Worm (Caenorhabditis elegans) whole organism, L1 larva: ENCODE results near the gene unc-4.

Experiments
- F16B12.6 ChIP-seq: fragments of 150-350 bp; optimal IDR thresholded peaks from 2 replicates; lab custom pipeline; 2014; ENCODE audit warnings: missing biosample characterization, missing genetic modification characterization
- Y116A8C.19 ChIP-seq: sonication (generic microtip); optimal IDR thresholded peaks from 2 replicates; lab custom pipeline; 2016; ENCODE audit warnings: missing compliant biosample characterization, missing genetic modification characterization, borderline replicate concordance
- aly-2 ChIP-seq: fragments of 150-350 bp; optimal IDR thresholded peaks from 2 replicates; lab custom pipeline; 2014; ENCODE audit warnings: missing biosample characterization, missing genetic modification characterization
- ama-1 ChIP-seq: fragments of 150-350 bp; optimal IDR thresholded peaks from 2 replicates; lab custom pipeline; 2014
- ceh-63 ChIP-seq: fragments of 200-800 bp; sonication (Bioruptor generic); optimal IDR thresholded peaks from 2 replicates; lab custom pipeline; 2018; ENCODE audit warnings: mild to moderate bottlenecking, missing genetic modification characterization, missing compliant biosample characterization
- ceh-8 ChIP-seq: fragments of 200-800 bp; sonication (Bioruptor generic); optimal IDR thresholded peaks from 2 replicates; lab custom pipeline; 2018; ENCODE audit warnings: mild to moderate bottlenecking, missing genetic modification characterization, moderate library complexity, missing compliant biosample characterization
- ces-1 ChIP-seq: fragments of 150-350 bp; optimal IDR thresholded peaks from 2 replicates; lab custom pipeline; 2014; ENCODE audit warnings: missing biosample characterization, missing genetic modification reagents, missing genetic modification characterization
- efl-1 ChIP-seq, 4 experiments: fragments of 150-350 bp; optimal IDR thresholded peaks in 3 of 4; peaks in 1 of 4; 1 replicate in 1 of 4; 2 replicates in 3 of 4; lab custom pipeline; 2014; ENCODE audit warnings: missing biosample characterization in 2 of 4, missing genetic modification characterization in 2 of 4, missing genetic modification reagents in 2 of 4
- egl-13 ChIP-seq: sonication (generic microtip); optimal IDR thresholded peaks from 2 replicates; lab custom pipeline; 2016; ENCODE audit warnings: missing genotype, missing genetic modification reagents, missing genetic modification characterization, missing compliant biosample characterization
- egl-27 ChIP-seq, 2 experiments: fragments of 150-350 bp in 1 of 2; sonication (generic microtip); optimal IDR thresholded peaks; 3 replicates each; lab custom pipeline; 2017 to 2018; ENCODE audit warnings: missing biosample characterization in 2 of 2, missing genetic modification characterization in 2 of 2, missing genetic modification reagents in 2 of 2
- elt-2 ChIP-seq: sonication (generic microtip); optimal IDR thresholded peaks from 2 replicates; lab custom pipeline; 2016; ENCODE audit warnings: missing genetic modification characterization, mild to moderate bottlenecking, inconsistent platforms, missing compliant biosample characterization, missing genetic modification reagents
- ets-5 ChIP-seq: fragments of 200-800 bp; sonication (Bioruptor generic); IDR thresholded peaks from 2 replicates; pipeline ENCODE4 v1.3.6; 2022; ENCODE audit warnings: missing genetic modification characterization, missing compliant biosample characterization
- fkh-4 ChIP-seq: sonication (generic microtip); optimal IDR thresholded peaks from 2 replicates; lab custom pipeline; 2016; ENCODE audit warnings: missing compliant biosample characterization, missing genetic modification characterization, borderline replicate concordance
- fos-1 ChIP-seq: fragments of 150-350 bp; optimal IDR thresholded peaks from 2 replicates; lab custom pipeline; 2014; ENCODE audit warnings: missing biosample characterization, missing genetic modification characterization
- hlh-4 ChIP-seq: sonication (generic microtip); optimal IDR thresholded peaks from 2 replicates; lab custom pipeline; 2016; ENCODE audit warnings: mild to moderate bottlenecking, missing genetic modification characterization, missing compliant biosample characterization
- lin-13 ChIP-seq: fragments of 150-350 bp; optimal IDR thresholded peaks from 2 replicates; lab custom pipeline; 2014; ENCODE audit warnings: missing biosample characterization, missing genetic modification reagents, missing genetic modification characterization
- lin-35 ChIP-seq, 2 experiments: fragments of 150-350 bp; optimal IDR thresholded peaks; 2 replicates each; lab custom pipeline; 2014; ENCODE audit warnings: missing biosample characterization in 2 of 2, missing genetic modification characterization in 2 of 2, missing genetic modification reagents in 2 of 2
- lir-3 ChIP-seq: sonication (generic microtip); optimal IDR thresholded peaks from 2 replicates; lab custom pipeline; 2016; ENCODE audit warnings: mild to moderate bottlenecking, missing genetic modification characterization, moderate library complexity, missing compliant biosample characterization; ENCODE audit not compliant: poor library complexity
- lsy-2 ChIP-seq, 2 experiments: fragments of 150-350 bp; optimal IDR thresholded peaks; 2 replicates each; lab custom pipeline; 2014; ENCODE audit warnings: missing biosample characterization in 2 of 2, missing genetic modification characterization in 2 of 2
- mdl-1 ChIP-seq, 2 experiments: fragments of 150-350 bp; optimal IDR thresholded peaks; 2 replicates each; lab custom pipeline; 2014 to 2017; ENCODE audit warnings: missing biosample characterization in 2 of 2, missing genetic modification characterization in 2 of 2, inconsistent platforms in 1 of 2
- mef-2 ChIP-seq: fragments of 150-350 bp; optimal IDR thresholded peaks from 2 replicates; lab custom pipeline; 2014; ENCODE audit warnings: missing biosample characterization, missing genetic modification characterization
- nhr-19 ChIP-seq: fragments of 200-800 bp; sonication (Bioruptor generic); conservative IDR thresholded peaks from 2 replicates; pipeline ENCODE4 v1.3.6; 2022; ENCODE audit warnings: missing genetic modification characterization, missing compliant biosample characterization
- nhr-28 ChIP-seq: fragments of 150-350 bp; optimal IDR thresholded peaks from 2 replicates; lab custom pipeline; 2014; ENCODE audit warnings: missing biosample characterization, missing genetic modification characterization
- nhr-47 ChIP-seq: sonication (generic microtip); optimal IDR thresholded peaks from 2 replicates; lab custom pipeline; 2016; ENCODE audit warnings: mild to moderate bottlenecking, missing genetic modification characterization, moderate library complexity, missing compliant biosample characterization
- nhr-71 ChIP-seq: sonication (generic microtip); optimal IDR thresholded peaks from 2 replicates; lab custom pipeline; 2016; ENCODE audit warnings: mild to moderate bottlenecking, missing genetic modification characterization, moderate library complexity, missing compliant biosample characterization
- nhr-77 ChIP-seq: fragments of 150-350 bp; optimal IDR thresholded peaks from 2 replicates; lab custom pipeline; 2014; ENCODE audit warnings: missing biosample characterization, missing genetic modification characterization
- nhr-85 ChIP-seq: sonication (generic microtip); peaks from one replicate; lab custom pipeline; 2016; ENCODE audit warnings: missing genetic modification characterization, inconsistent platforms, missing compliant biosample characterization
- pqm-1 ChIP-seq: sonication (generic microtip); optimal IDR thresholded peaks from 3 replicates; lab custom pipeline; 2017; ENCODE audit warnings: missing biosample characterization, missing genetic modification characterization
- rnt-1 ChIP-seq: sonication (generic microtip); optimal IDR thresholded peaks from 2 replicates; lab custom pipeline; 2016; ENCODE audit warnings: mild to moderate bottlenecking, missing genetic modification characterization, moderate library complexity, missing compliant biosample characterization
- snu-23 ChIP-seq: sonication (generic microtip); optimal IDR thresholded peaks from 2 replicates; lab custom pipeline; 2016; ENCODE audit warnings: missing genetic modification characterization, missing compliant biosample characterization
- sptf-1 ChIP-seq: fragments of 150-350 bp; optimal IDR thresholded peaks from 2 replicates; lab custom pipeline; 2014; ENCODE audit warnings: missing biosample characterization, missing genetic modification characterization
- tlp-1 ChIP-seq: fragments of 150-350 bp; optimal IDR thresholded peaks from 2 replicates; lab custom pipeline; 2014; ENCODE audit warnings: missing biosample characterization, missing genetic modification characterization
- unc-62 ChIP-seq: fragments of 150-350 bp; optimal IDR thresholded peaks from 2 replicates; lab custom pipeline; 2014; ENCODE audit warnings: missing biosample characterization, missing genetic modification reagents, missing genetic modification characterization
- unc-86 ChIP-seq: sonication (generic microtip); optimal IDR thresholded peaks from 2 replicates; lab custom pipeline; 2016; ENCODE audit warnings: missing genetic modification characterization, missing compliant biosample characterization
- zag-1 ChIP-seq: fragments of 150-350 bp; optimal IDR thresholded peaks from 2 replicates; lab custom pipeline; 2014; ENCODE audit warnings: missing biosample characterization, missing genetic modification characterization
- zip-4 ChIP-seq: fragments of 200-800 bp; sonication (Bioruptor generic); optimal IDR thresholded peaks from 2 replicates; lab custom pipeline; 2018; ENCODE audit warnings: mild to moderate bottlenecking, missing genetic modification characterization, moderate library complexity, missing compliant biosample characterization

The unc-4 gene

DNA sequence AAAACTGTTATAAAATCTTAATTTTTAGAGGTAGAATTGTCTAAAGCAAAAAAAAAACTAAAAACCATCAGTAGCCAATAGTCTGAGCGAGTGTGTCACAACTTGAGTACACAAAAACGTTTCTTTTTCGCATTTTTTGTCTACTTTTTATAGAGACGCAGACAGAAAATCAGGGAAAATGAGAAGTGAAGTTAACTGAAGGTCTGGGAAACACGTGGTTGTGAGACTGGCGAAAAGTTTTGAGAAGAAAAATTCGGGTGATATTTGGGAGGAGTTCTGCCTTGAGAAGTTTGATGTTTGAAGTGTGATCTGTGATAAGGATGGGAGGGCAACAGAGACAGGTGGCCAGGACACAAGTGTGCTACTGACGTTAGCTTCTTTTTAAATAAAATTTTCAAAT lies 37.4 kb upstream of the unc-4 start (continued):
- peak; percentile 75 for TF ChIP-seq nhr-47 (tag; lab: Kevin White, UChicago)
- TF ChIP-seq lin-35 (GFP tag; optimal IDR thresholded peaks at IDR 0.05; lab: Kevin White, UChicago), result peak; percentile 75 to 87
- TF ChIP-seq aly-2 (tag; lab: Kevin White, UChicago), result no peak
- no peak for TF ChIP-seq nhr-28
- TF ChIP-seq efl-1 (optimal IDR thresholded peaks at IDR 0.05; lab: Kevin White, UChicago), result peak; percentile 62 to 74
- TF ChIP-seq efl-1 (GFP tag; optimal IDR thresholded peaks at IDR 0.05 in 1 of 2; lab: Kevin White, UChicago), result peak; percentile 68 to 96
- no peak for TF ChIP-seq ceh-63 (GFP tag; lab: Kevin White, UChicago)
- TF ChIP-seq elt-2 (tag; lab: Kevin White, UChicago), result peak; percentile 54
- TF ChIP-seq egl-27 (tag; optimal IDR thresholded peaks at IDR 0.05; lab: Kevin White, UChicago), result peak; percentile 11 to 75
- TF ChIP-seq rnt-1, result peak; percentile 76
- TF ChIP-seq nhr-85 (tag; lab: Kevin White, UChicago), result peak; percentile 93
- TF ChIP-seq hlh-4 (tag; lab: Kevin White, UChicago), result no peak
- TF ChIP-seq mef-2 (tag; lab: Kevin White, UChicago), result no peak
- TF ChIP-seq lin-13, result peak; percentile 83
- no peak for TF ChIP-seq Y116A8C.19 (tag; lab: Kevin White, UChicago)
- peak; percentile 94 for TF ChIP-seq snu-23 (GFP tag; lab: Kevin White, UChicago)
- no peak for TF ChIP-seq fkh-4
- TF ChIP-seq mdl-1 (tag; optimal IDR thresholded peaks at IDR 0.05; lab: Kevin White, UChicago), result peak; percentile 37 to 98
- no peak for TF ChIP-seq ets-5 (GFP tag; lab: Robert Waterston, UW)
- peak; percentile 65 for TF ChIP-seq fos-1 (tag; lab: Kevin White, UChicago)
- no peak for TF ChIP-seq sptf-1
- TF ChIP-seq tlp-1 (tag; lab: Kevin White, UChicago), result no peak
- no peak for TF ChIP-seq zip-4
- TF ChIP-seq pqm-1, result no peak
- TF ChIP-seq zag-1 (tag; lab: Kevin White, UChicago), result no peak

DNA sequence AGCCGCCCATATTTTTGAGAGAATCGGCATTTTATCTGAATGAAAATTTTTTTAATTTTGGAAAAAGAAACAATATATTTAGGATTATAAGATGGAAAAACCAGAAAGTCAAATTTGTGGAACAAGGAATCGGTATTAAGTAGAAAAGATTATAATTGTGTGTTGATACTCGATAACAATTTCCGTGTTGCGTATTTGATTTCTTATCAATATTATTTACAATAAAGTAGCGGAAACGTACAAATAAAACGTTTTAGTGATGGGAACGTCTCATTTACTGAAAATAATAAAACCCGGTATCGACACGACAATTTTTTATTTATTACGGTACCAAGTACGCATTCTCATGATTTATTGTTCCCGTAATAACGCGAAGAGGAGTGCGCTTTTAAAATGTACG lies 36.7 kb upstream of the unc-4 start, which contains the start of gene C05C10.3:
Gene C05C10.3, minus strand, starts transcription at position 35 of the 400 bp plus-strand sequence.
- TF ChIP-seq efl-1 (optimal IDR thresholded peaks at IDR 0.05; lab: Kevin White, UChicago) (no peak), efl-1 (GFP tag; optimal IDR thresholded peaks at IDR 0.05 in 1 of 2; lab: Kevin White, UChicago) (peak in 1 of 2 experiments; percentile 16), unc-62 (GFP tag; lab: Kevin White, UChicago) (no peak), ces-1 (GFP tag; lab: Kevin White, UChicago) (no peak), unc-86 (tag; lab: Kevin White, UChicago) (no peak), lin-13 (no peak)

DNA sequence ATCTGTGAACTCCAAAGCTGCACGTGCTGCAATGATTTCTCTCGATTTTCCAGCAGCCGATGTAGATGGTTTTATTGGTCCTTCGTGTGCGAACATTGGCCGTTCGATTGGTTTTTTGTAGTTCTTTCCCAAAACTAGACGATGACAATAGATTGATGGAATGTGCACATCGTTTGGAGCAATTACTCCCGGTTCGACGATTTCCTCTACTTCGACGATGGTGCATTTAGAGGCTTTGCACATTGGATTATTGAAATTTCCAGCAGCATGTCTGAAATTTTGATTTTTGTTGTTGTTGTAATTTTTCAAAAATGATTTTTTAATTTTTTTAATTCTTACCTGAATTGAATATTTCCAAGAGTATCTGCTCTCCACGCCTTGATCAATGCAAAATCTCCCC lies 35.5 kb upstream of the unc-4 start:
- TF ChIP-seq F16B12.6 (tag; lab: Kevin White, UChicago) (no peak), nhr-85 (tag; lab: Kevin White, UChicago) (peak; percentile 62), egl-13 (tag; lab: Kevin White, UChicago) (no peak)
- TF ChIP-seq, all 84 proteins: peak for 1

DNA sequence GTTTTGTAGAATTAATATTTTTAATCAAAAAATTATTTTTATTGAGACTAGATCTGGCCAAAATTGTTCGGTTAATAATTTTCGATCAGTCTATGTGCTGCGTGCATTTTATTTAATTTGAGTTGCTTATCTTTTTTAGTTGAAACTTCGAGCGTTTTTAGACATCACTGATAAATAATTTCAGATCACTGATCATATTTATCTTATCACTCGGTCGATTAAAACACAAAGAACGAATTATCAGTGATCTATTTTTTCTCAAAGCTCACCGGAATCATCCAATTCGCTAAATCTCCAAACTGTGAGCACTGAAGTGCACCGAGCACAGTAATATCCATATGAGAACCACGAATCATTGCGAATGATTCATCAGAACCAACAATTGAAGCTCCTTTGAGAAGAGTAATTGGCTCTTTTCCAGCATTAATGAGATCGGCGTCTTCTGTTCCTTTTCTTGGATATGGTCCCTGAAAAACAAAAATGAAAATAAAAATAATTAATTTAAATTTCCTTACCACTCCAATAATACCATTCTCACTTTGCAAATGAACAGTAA lies 34.9 kb upstream of the unc-4 start:
- TF ChIP-seq lin-35 (GFP tag; optimal IDR thresholded peaks at IDR 0.05; lab: Kevin White, UChicago), result peak in 1 of 2 experiments; percentile 11
- no peak for TF ChIP-seq unc-86 (tag; lab: Kevin White, UChicago)
- no peak for TF ChIP-seq lir-3 (tag; lab: Kevin White, UChicago)
- peak; percentile 19; the same call in 1 of the 2 replicates for TF ChIP-seq nhr-19 (GFP tag; lab: Robert Waterston, UW)
- TF ChIP-seq lsy-2 (tag; optimal IDR thresholded peaks at IDR 0.05; lab: Kevin White, UChicago), result peak in 1 of 2 experiments; percentile 14
- no peak for TF ChIP-seq ceh-8 (GFP tag; lab: Kevin White, UChicago)
- TF ChIP-seq nhr-85 (tag; lab: Kevin White, UChicago), result peak; percentile 37
- TF ChIP-seq nhr-77 (tag; lab: Kevin White, UChicago), result no peak
- TF ChIP-seq elt-2 (tag; lab: Kevin White, UChicago), result peak; percentile 63
- peak; percentile 0 for TF ChIP-seq rnt-1
- TF ChIP-seq ama-1 (lab: Kevin White, UChicago), result peak; percentile 54
- no peak for TF ChIP-seq efl-1 (optimal IDR thresholded peaks at IDR 0.05; lab: Kevin White, UChicago)
- TF ChIP-seq efl-1 (GFP tag; optimal IDR thresholded peaks at IDR 0.05 in 1 of 2; lab: Kevin White, UChicago), result peak in 1 of 2 experiments; percentile 57
- TF ChIP-seq mdl-1 (tag; optimal IDR thresholded peaks at IDR 0.05; lab: Kevin White, UChicago), result no peak
- TF ChIP-seq nhr-71 (tag; lab: Kevin White, UChicago), result peak; percentile 70
